Worm (Caenorhabditis elegans) whole organism, late embryonic: Measurements from ENCODE around the gene hacd-1.

Experiments
- C08G9.2 ChIP-seq: sonication (generic microtip); optimal IDR thresholded peaks from 2 replicates; lab custom pipeline; 2016; ENCODE audit warnings: mild to moderate bottlenecking, missing genetic modification characterization, moderate library complexity, missing compliant biosample characterization
- ahr-1 ChIP-seq: sonication (generic microtip); optimal IDR thresholded peaks from 2 replicates; lab custom pipeline; 2016; ENCODE audit warnings: missing genetic modification characterization, missing compliant biosample characterization
- ama-1 ChIP-seq: fragments of 150-350 bp; optimal IDR thresholded peaks from 2 replicates; lab custom pipeline; 2014
- ceh-2 ChIP-seq: sonication (generic microtip); optimal IDR thresholded peaks from 2 replicates; lab custom pipeline; 2016; ENCODE audit warnings: missing genotype, missing genetic modification characterization, missing compliant biosample characterization
- ceh-22 ChIP-seq: sonication (generic microtip); optimal IDR thresholded peaks from 2 replicates; lab custom pipeline; 2017; ENCODE audit warnings: missing biosample characterization, missing genetic modification characterization
- ceh-24 ChIP-seq: sonication (generic microtip); optimal IDR thresholded peaks from 2 replicates; lab custom pipeline; 2016; ENCODE audit warnings: mild to moderate bottlenecking, missing genetic modification characterization, missing compliant biosample characterization
- ceh-30 ChIP-seq: fragments of 150-350 bp; optimal IDR thresholded peaks from 2 replicates; lab custom pipeline; 2014; ENCODE audit warnings: missing biosample characterization, missing genetic modification characterization
- ceh-31 ChIP-seq: sonication (generic microtip); optimal IDR thresholded peaks from 2 replicates; lab custom pipeline; 2016; ENCODE audit warnings: missing genetic modification characterization, missing compliant biosample characterization
- ceh-34 ChIP-seq: sonication (generic microtip); optimal IDR thresholded peaks from 2 replicates; lab custom pipeline; 2016; ENCODE audit warnings: mild to moderate bottlenecking, missing genetic modification characterization, missing compliant biosample characterization
- ceh-45 ChIP-seq: fragments of 200-800 bp; sonication (Bioruptor generic); IDR thresholded peaks from 2 replicates; pipeline ENCODE4 v1.3.6; 2022; ENCODE audit warnings: missing genetic modification reagents, missing genetic modification characterization, missing compliant biosample characterization
- ceh-48 ChIP-seq: sonication (generic microtip); optimal IDR thresholded peaks from 2 replicates; lab custom pipeline; 2016; ENCODE audit warnings: missing genetic modification characterization, inconsistent platforms, missing compliant biosample characterization
- ceh-9 ChIP-seq: sonication (generic microtip); optimal IDR thresholded peaks from 2 replicates; lab custom pipeline; 2016; ENCODE audit warnings: mild to moderate bottlenecking, missing genetic modification characterization, inconsistent platforms, missing compliant biosample characterization
- che-1 ChIP-seq: sonication (generic microtip); optimal IDR thresholded peaks from 2 replicates; lab custom pipeline; 2016; ENCODE audit warnings: mild to moderate bottlenecking, missing genetic modification characterization, missing compliant biosample characterization
- dmd-4 ChIP-seq: sonication (generic microtip); optimal IDR thresholded peaks from 2 replicates; lab custom pipeline; 2016; ENCODE audit warnings: borderline replicate concordance, missing genetic modification characterization, missing compliant biosample characterization
- dve-1 ChIP-seq: sonication (generic microtip); optimal IDR thresholded peaks from 2 replicates; lab custom pipeline; 2017; ENCODE audit warnings: antibody characterized with exemption, mild to moderate bottlenecking, missing genetic modification characterization, missing compliant biosample characterization
- elt-4 ChIP-seq: sonication (generic microtip); optimal IDR thresholded peaks from 2 replicates; lab custom pipeline; 2016; ENCODE audit warnings: missing genetic modification characterization, missing compliant biosample characterization
- ets-4 ChIP-seq: sonication (generic microtip); optimal IDR thresholded peaks from 2 replicates; lab custom pipeline; 2016; ENCODE audit warnings: missing genetic modification characterization, missing compliant biosample characterization
- fax-1 ChIP-seq: sonication (generic microtip); optimal IDR thresholded peaks from 2 replicates; lab custom pipeline; 2016; ENCODE audit warnings: missing genotype, missing genetic modification characterization, missing compliant biosample characterization
- fkh-10 ChIP-seq: fragments of 150-350 bp; optimal IDR thresholded peaks from 2 replicates; lab custom pipeline; 2014; ENCODE audit warnings: missing biosample characterization, missing genetic modification reagents, missing genetic modification characterization
- gmeb-2 ChIP-seq: sonication (generic microtip); optimal IDR thresholded peaks from 2 replicates; lab custom pipeline; 2016; ENCODE audit warnings: missing genetic modification characterization, inconsistent platforms, missing compliant biosample characterization
- hlh-13 ChIP-seq: fragments of 200-800 bp; sonication (Bioruptor generic); optimal IDR thresholded peaks from 2 replicates; lab custom pipeline; 2018; ENCODE audit warnings: mild to moderate bottlenecking, missing genetic modification characterization, missing compliant biosample characterization
- hlh-15 ChIP-seq: sonication (generic microtip); optimal IDR thresholded peaks from 2 replicates; lab custom pipeline; 2016; ENCODE audit warnings: missing genetic modification characterization, missing compliant biosample characterization
- hlh-8 ChIP-seq: sonication (generic microtip); optimal IDR thresholded peaks from 2 replicates; lab custom pipeline; 2016; ENCODE audit warnings: missing genotype, missing genetic modification characterization, missing compliant biosample characterization
- lim-6 ChIP-seq: sonication (generic microtip); optimal IDR thresholded peaks from 2 replicates; lab custom pipeline; 2016; ENCODE audit warnings: missing genetic modification characterization, missing compliant biosample characterization
- lin-11 ChIP-seq: fragments of 200-800 bp; sonication (Bioruptor generic); optimal IDR thresholded peaks from 2 replicates; lab custom pipeline; 2018; ENCODE audit warnings: mild to moderate bottlenecking, missing genetic modification characterization, missing compliant biosample characterization
- madf-2 ChIP-seq: sonication (generic microtip); optimal IDR thresholded peaks from 2 replicates; lab custom pipeline; 2017; ENCODE audit warnings: missing genetic modification characterization, missing compliant biosample characterization
- mec-3 ChIP-seq: sonication (generic microtip); optimal IDR thresholded peaks from 2 replicates; lab custom pipeline; 2016; ENCODE audit warnings: borderline replicate concordance, missing genetic modification characterization, missing compliant biosample characterization
- nfya-1 ChIP-seq: sonication (generic microtip); optimal IDR thresholded peaks from 2 replicates; lab custom pipeline; 2017; ENCODE audit warnings: missing genetic modification characterization, mild to moderate bottlenecking, missing compliant biosample characterization, antibody characterized with exemption, moderate library complexity
- nhr-11 ChIP-seq: fragments of 150-350 bp; optimal IDR thresholded peaks from 2 replicates; lab custom pipeline; 2014; ENCODE audit warnings: missing biosample characterization, missing genetic modification characterization
- npax-4 ChIP-seq: sonication (generic microtip); optimal IDR thresholded peaks from 2 replicates; lab custom pipeline; 2016; ENCODE audit warnings: missing genetic modification characterization, missing compliant biosample characterization
- odd-2 ChIP-seq: sonication (generic microtip); optimal IDR thresholded peaks from 2 replicates; lab custom pipeline; 2017; ENCODE audit warnings: antibody characterized with exemption, mild to moderate bottlenecking, missing genetic modification characterization, missing compliant biosample characterization
- pat-9 ChIP-seq: fragments of 200-800 bp; sonication (Bioruptor generic); optimal IDR thresholded peaks from 2 replicates; lab custom pipeline; 2018; ENCODE audit warnings: mild to moderate bottlenecking, missing genetic modification characterization, moderate library complexity, missing compliant biosample characterization
- pax-1 ChIP-seq: fragments of 150-350 bp; optimal IDR thresholded peaks from 2 replicates; lab custom pipeline; 2014; ENCODE audit warnings: missing biosample characterization, missing genetic modification characterization
- pha-4 ChIP-seq: fragments of 150-350 bp; optimal IDR thresholded peaks from 2 replicates; lab custom pipeline; 2018; ENCODE audit warnings: missing biosample characterization, missing genetic modification reagents, missing genetic modification characterization
- pqm-1 ChIP-seq: sonication (generic microtip); optimal IDR thresholded peaks from 2 replicates; lab custom pipeline; 2016; ENCODE audit warnings: missing genetic modification characterization, missing compliant biosample characterization
- ref-2 ChIP-seq: sonication (generic microtip); optimal IDR thresholded peaks from 2 replicates; lab custom pipeline; 2016; ENCODE audit warnings: missing genetic modification characterization, missing compliant biosample characterization
- rnt-1 ChIP-seq: sonication (generic microtip); optimal IDR thresholded peaks from 2 replicates; lab custom pipeline; 2016; ENCODE audit warnings: missing genetic modification characterization, missing compliant biosample characterization
- sox-2 ChIP-seq: fragments of 200-800 bp; sonication (Bioruptor generic); IDR thresholded peaks from 2 replicates; pipeline ENCODE4 v1.3.6; 2022; ENCODE audit warnings: missing genetic modification reagents, missing genetic modification characterization, missing compliant biosample characterization
- sox-4 ChIP-seq: sonication (generic microtip); optimal IDR thresholded peaks from 2 replicates; lab custom pipeline; 2017; ENCODE audit warnings: mild to moderate bottlenecking, missing genetic modification characterization, inconsistent platforms, missing compliant biosample characterization
- syd-9 ChIP-seq: sonication (generic microtip); optimal IDR thresholded peaks from 2 replicates; lab custom pipeline; 2016; ENCODE audit warnings: mild to moderate bottlenecking, missing genetic modification characterization, moderate library complexity, missing compliant biosample characterization
- tbx-2 ChIP-seq: sonication (generic microtip); optimal IDR thresholded peaks from 2 replicates; lab custom pipeline; 2016; ENCODE audit warnings: missing genetic modification characterization, missing compliant biosample characterization
- ttx-3 ChIP-seq: sonication (generic microtip); optimal IDR thresholded peaks from 2 replicates; lab custom pipeline; 2016; ENCODE audit warnings: missing genetic modification reagents, missing genetic modification characterization, missing compliant biosample characterization
- unc-3 ChIP-seq, 2 experiments: fragments of 200-800 bp in 1 of 2; sonication (Bioruptor generic) in 1 of 2; sonication (generic microtip) in 1 of 2; conservative IDR thresholded peaks in 1 of 2; optimal IDR thresholded peaks in 1 of 2; 2 replicates each; pipeline versions ENCODE4 v1.3.6 to Lab custom; 2016 to 2022; ENCODE audit warnings: missing compliant biosample characterization in 2 of 2, missing genetic modification characterization in 2 of 2, missing genetic modification reagents in 1 of 2
- unc-42 ChIP-seq: sonication (generic microtip); optimal IDR thresholded peaks from 2 replicates; lab custom pipeline; 2016; ENCODE audit warnings: missing genotype, missing genetic modification characterization, missing compliant biosample characterization
- unc-55 ChIP-seq: sonication (generic microtip); optimal IDR thresholded peaks from 2 replicates; lab custom pipeline; 2017; ENCODE audit warnings: missing biosample characterization, missing genetic modification reagents, missing genetic modification characterization
- unc-86 ChIP-seq: sonication (generic microtip); optimal IDR thresholded peaks from 2 replicates; lab custom pipeline; 2016; ENCODE audit warnings: missing genetic modification characterization, missing compliant biosample characterization
- zip-5 ChIP-seq: sonication (generic microtip); optimal IDR thresholded peaks from 2 replicates; lab custom pipeline; 2016; ENCODE audit warnings: missing genetic modification characterization, missing compliant biosample characterization

Gene hacd-1

DNA sequence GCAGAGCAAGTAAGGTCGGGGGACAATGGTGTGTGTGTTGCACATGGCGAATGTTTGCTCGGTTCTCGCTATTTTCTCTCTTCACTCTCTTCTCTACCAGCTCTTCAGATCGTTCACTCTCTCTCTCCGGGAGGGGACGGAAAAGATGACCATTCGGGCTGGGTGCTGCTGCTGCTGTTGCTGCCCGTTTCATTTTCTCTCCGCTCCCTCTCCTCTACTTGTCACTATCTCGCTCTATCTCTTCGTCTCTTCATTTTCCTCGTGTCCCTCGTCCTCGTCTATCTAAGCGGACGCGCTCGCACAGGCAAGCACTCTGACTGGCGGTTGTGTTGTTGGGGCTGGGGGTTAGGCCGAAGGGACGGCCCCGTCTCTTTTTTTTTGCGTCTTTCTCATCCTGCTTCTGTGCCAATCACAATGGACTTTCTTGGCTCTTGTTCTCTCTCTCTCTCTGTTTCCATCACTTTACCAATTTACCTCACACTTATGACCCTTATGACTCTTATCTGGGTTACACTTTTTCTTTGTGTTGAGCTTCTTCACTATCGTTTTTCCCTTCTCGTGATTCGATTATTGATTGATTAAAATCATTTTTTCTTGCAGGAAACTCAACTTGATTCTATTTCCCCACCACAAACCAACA lies 14.4 kb downstream of the hacd-1 start, which contains the start of the genes F53E2.2 and unc-60 (continued):
- TF ChIP-seq fax-1 (tag; lab: Kevin White, UChicago): peak; percentile 10
- no peak for TF ChIP-seq che-1
- no peak for TF ChIP-seq gmeb-2 (tag; lab: Kevin White, UChicago)
- no peak for TF ChIP-seq ama-1 (lab: Kevin White, UChicago)
- TF ChIP-seq hlh-15 (tag; lab: Kevin White, UChicago): no peak
- no peak for TF ChIP-seq ceh-24 (tag; lab: Kevin White, UChicago)
- TF ChIP-seq ceh-45: no peak
- TF ChIP-seq zip-5 (tag; lab: Kevin White, UChicago): no peak
- TF ChIP-seq elt-4: no peak
- no peak for TF ChIP-seq ahr-1 (tag; lab: Kevin White, UChicago)
- peak; percentile 77 for TF ChIP-seq ref-2 (tag; lab: Kevin White, UChicago)
- TF ChIP-seq unc-55 (GFP tag; lab: Kevin White, UChicago): peak; percentile 90
- peak; percentile 59 for TF ChIP-seq rnt-1 (tag; lab: Kevin White, UChicago)
- TF ChIP-seq dve-1 (tag; lab: Kevin White, UChicago): peak; percentile 12
- TF ChIP-seq odd-2: no peak
- no peak for TF ChIP-seq pax-1 (tag; lab: Kevin White, UChicago)
- no peak for TF ChIP-seq pha-4 (tag; lab: Kevin White, UChicago)
- peak; percentile 89 for TF ChIP-seq ceh-34 (tag; lab: Kevin White, UChicago)
- no peak for TF ChIP-seq sox-4 (tag; lab: Kevin White, UChicago)
- TF ChIP-seq lin-11 (tag; lab: Kevin White, UChicago): peak; percentile 16
- TF ChIP-seq hlh-13 (GFP tag; lab: Kevin White, UChicago): no peak
- no peak for TF ChIP-seq unc-86 (tag; lab: Kevin White, UChicago)
- TF ChIP-seq ceh-48: no peak
- peak; percentile 64 for TF ChIP-seq syd-9 (tag; lab: Kevin White, UChicago)
- TF ChIP-seq ets-4 (tag; lab: Kevin White, UChicago): peak; percentile 39
- no peak for TF ChIP-seq lim-6
- no peak for TF ChIP-seq dmd-4 (tag; lab: Kevin White, UChicago)
- TF ChIP-seq, all 69 proteins: peak for 28

DNA sequence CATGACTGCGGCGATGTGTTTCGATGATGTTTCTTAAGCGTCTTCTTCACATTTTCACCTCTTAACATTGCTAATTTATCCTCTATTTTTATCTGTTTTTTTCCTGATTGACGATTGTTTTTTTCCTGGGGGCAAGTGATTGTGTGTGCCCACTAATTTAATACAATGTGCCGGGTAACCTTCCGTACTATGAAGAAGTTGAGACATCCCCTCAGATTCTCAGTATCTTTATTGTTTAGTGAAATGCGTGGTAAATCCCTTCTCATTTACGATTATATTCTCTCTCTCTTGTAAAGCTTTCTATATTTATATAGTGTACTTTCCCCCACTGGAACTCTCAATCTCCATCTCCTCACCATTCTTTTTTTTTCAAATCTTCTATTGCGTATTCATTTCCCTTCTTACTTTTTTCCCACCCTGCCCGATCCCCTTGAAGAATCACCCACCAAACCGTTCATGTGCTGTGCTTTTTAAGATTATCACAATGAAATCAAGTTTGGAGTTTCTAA lies 16.2 kb downstream of the hacd-1 start:
- TF ChIP-seq C08G9.2 (tag; lab: Kevin White, UChicago): no peak
- TF ChIP-seq tbx-2 (tag; lab: Kevin White, UChicago): no peak
- TF ChIP-seq ceh-2: no peak
- no peak for TF ChIP-seq che-1
- no peak for TF ChIP-seq unc-42 (tag; lab: Kevin White, UChicago)
- no peak for TF ChIP-seq fkh-10 (GFP tag; lab: Kevin White, UChicago)
- TF ChIP-seq ttx-3: no peak
- TF ChIP-seq syd-9 (tag; lab: Kevin White, UChicago): no peak
- no peak for TF ChIP-seq pqm-1 (tag; lab: Kevin White, UChicago)
- no peak for TF ChIP-seq unc-86 (tag; lab: Kevin White, UChicago)
- TF ChIP-seq ets-4 (tag; lab: Kevin White, UChicago): no peak
- no peak for TF ChIP-seq nfya-1
- no peak for TF ChIP-seq ceh-30 (tag; lab: Kevin White, UChicago)
- no peak for TF ChIP-seq npax-4 (tag; lab: Kevin White, UChicago)
- no peak for TF ChIP-seq ceh-22 (tag; lab: Kevin White, UChicago)
- no peak for TF ChIP-seq hlh-8 (tag; lab: Kevin White, UChicago)
- TF ChIP-seq ceh-31: no peak
- TF ChIP-seq sox-4 (tag; lab: Kevin White, UChicago): no peak

DNA sequence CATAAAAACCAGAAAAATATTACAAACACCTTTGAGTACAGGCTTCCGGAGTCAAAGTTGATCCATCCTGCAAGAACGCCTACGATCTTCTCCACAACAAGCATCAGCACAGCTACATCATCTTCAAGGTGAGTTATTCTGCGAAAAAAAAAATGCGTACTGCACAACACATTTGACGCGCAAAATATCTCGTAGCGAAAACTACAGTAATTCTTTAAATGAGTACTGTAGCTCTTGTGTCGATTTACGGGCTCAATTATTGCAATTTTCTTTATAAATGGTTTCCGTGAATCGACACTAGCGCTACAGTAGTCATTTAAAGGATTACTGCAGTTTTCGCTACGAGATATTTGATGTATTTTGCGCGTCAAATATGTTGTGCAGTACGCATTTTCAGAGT lies 16.7 kb downstream of the hacd-1 start:
- no peak for TF ChIP-seq ceh-45
- TF ChIP-seq sox-4 (tag; lab: Kevin White, UChicago): no peak
- TF ChIP-seq madf-2 (tag; lab: Kevin White, UChicago): no peak
- no peak for TF ChIP-seq ceh-9
- TF ChIP-seq mec-3 (tag; lab: Kevin White, UChicago): no peak
- no peak for TF ChIP-seq ceh-2
- no peak for TF ChIP-seq hlh-15 (tag; lab: Kevin White, UChicago)
- TF ChIP-seq elt-4: no peak
- TF ChIP-seq ref-2 (tag; lab: Kevin White, UChicago): no peak
- no peak for TF ChIP-seq unc-3 (GFP tag; conservative IDR thresholded peaks at IDR 0.05; lab: Robert Waterston, UW)
- no peak for TF ChIP-seq unc-3 (tag; optimal IDR thresholded peaks at IDR 0.05; lab: Kevin White, UChicago)
- TF ChIP-seq ceh-31: no peak
- no peak for TF ChIP-seq pat-9 (tag; lab: Kevin White, UChicago)
- no peak for TF ChIP-seq nhr-11
- no peak for TF ChIP-seq sox-2
